Worm (Caenorhabditis elegans) whole organism, late embryonic: ENCODE results near the gene Y111B2A.1.

Experiments used
- nhr-11 ChIP-seq: fragments of 150-350 bp; optimal IDR thresholded peaks from 2 replicates; lab custom pipeline; 2014; ENCODE audit warnings: missing biosample characterization, missing genetic modification characterization
- pha-2 ChIP-seq: sonication (generic microtip); optimal IDR thresholded peaks from 2 replicates; lab custom pipeline; 2017; ENCODE audit warnings: mild to moderate bottlenecking, missing genetic modification characterization, missing compliant biosample characterization
- pha-4 ChIP-seq: fragments of 150-350 bp; optimal IDR thresholded peaks from 2 replicates; lab custom pipeline; 2018; ENCODE audit warnings: missing biosample characterization, missing genetic modification reagents, missing genetic modification characterization

DNA sequence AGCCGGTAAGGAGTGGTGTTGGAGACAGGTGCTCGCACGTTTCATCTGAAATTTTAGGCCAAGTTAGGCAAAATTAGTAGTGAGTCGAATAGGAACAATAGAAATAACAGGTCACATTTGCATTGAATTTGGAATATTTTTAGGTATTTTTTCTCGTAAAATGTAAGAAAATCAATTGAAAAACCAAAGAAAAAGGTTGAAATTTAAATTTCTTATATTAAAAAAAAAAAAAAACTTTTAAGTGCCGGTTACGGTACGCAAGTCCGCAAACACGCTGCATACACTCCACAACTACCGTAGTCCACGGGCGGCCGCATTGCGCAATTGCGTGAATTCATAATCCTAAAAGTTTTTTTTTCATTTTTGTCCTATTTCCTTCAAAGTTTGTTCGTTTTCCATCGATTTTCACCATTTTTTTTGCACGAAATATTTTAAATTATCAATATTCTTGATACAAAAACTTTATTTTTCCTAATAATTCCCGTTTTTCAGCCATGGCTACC, at the start of gene Y111B2A.1, which contains the start of gene Y111B2A.2:
- TF ChIP-seq nhr-11 (tag; lab: Kevin White, UChicago) (no peak), pha-4 (tag; lab: Kevin White, UChicago) (no peak), pha-2 (tag; lab: Kevin White, UChicago) (no peak)
